Worm (Caenorhabditis elegans) whole organism, L2 larva: ENCODE data around the gene C06E4.8.

Experiments
- aly-2 ChIP-seq: fragments of 150-350 bp; optimal IDR thresholded peaks from 2 replicates; lab custom pipeline; 2014; ENCODE audit warnings: missing biosample characterization, missing genetic modification characterization
- ceh-16 ChIP-seq: fragments of 150-350 bp; optimal IDR thresholded peaks from 2 replicates; lab custom pipeline; 2014; ENCODE audit warnings: missing biosample characterization, missing genetic modification characterization
- elt-1 ChIP-seq: fragments of 150-350 bp; optimal IDR thresholded peaks from 2 replicates; lab custom pipeline; 2014; ENCODE audit warnings: missing biosample characterization, missing genetic modification characterization
- lin-13 ChIP-seq: fragments of 150-350 bp; optimal IDR thresholded peaks from 2 replicates; lab custom pipeline; 2014; ENCODE audit warnings: missing biosample characterization, missing genetic modification reagents, missing genetic modification characterization
- ztf-11 ChIP-seq: sonication (generic microtip); optimal IDR thresholded peaks from 2 replicates; lab custom pipeline; 2017; ENCODE audit warnings: missing biosample characterization, missing genetic modification characterization

DNA sequence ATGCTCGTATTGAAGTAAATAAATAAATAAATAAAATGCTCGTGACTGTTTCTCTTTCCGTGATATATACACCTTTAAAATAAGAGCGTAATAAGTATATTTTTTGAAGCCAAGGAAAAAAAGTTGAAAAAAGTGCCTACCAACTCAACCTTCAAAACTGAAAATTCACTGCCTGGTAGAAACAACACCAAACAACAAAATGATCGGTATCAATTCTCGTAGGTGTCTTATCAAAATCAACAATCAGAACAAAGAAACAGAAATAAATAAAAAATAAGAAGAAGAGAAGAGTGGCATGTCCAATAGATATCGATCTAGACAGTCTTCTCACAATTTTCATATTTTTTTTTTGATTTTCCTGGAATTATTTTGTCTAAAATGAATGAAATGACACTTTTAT lies 41.8 kb downstream of the C06E4.8 start, which contains the start of gene afmd-1:
- no peak for TF ChIP-seq elt-1 (tag; lab: Kevin White, UChicago)
- TF ChIP-seq ztf-11 (tag; lab: Kevin White, UChicago) = no peak
- no peak for TF ChIP-seq aly-2
- no peak for TF ChIP-seq ceh-16
- no peak for TF ChIP-seq lin-13 (GFP tag; lab: Kevin White, UChicago)
